Worm (Caenorhabditis elegans): ENCODE results near the gene gst-15.
A peak's percentile ranks its signal among the peaks of the same experiment; 100 is the strongest.

gst-15 gene

ce11 chrII:13593659-13594221 is 19.3 kb downstream of the gst-15 start, which contains the start of gene clec-146:
Gene clec-146, minus strand, starts transcription at chrII:13593774.
- no peak for TF ChIP-seq aly-1 (tag; optimal IDR thresholded peaks at IDR 0.05)
- no peak for TF ChIP-seq F13C5.2 (tag; optimal IDR thresholded peaks at IDR 0.05)
- no peak for TF ChIP-seq tra-4 (tag; optimal IDR thresholded peaks at IDR 0.05)
- no peak for TF ChIP-seq ceh-13 (GFP tag; optimal IDR thresholded peaks at IDR 0.05)
- TF ChIP-seq tbx-11 (GFP tag; IDR thresholded peaks at IDR 0.05), result no peak
- TF ChIP-seq B0310.2 (tag; optimal IDR thresholded peaks at IDR 0.05), result no peak
- TF ChIP-seq hmg-4 (GFP tag; optimal IDR thresholded peaks at IDR 0.05), result no peak

- TF ChIP-seq flt-1 (GFP tag; IDR thresholded peaks at IDR 0.05) (no peak), hmg-4 (GFP tag; optimal IDR thresholded peaks at IDR 0.05) (no peak), scrt-1 (GFP tag; IDR thresholded peaks at IDR 0.05) (no peak), tbx-37 (GFP tag; conservative IDR thresholded peaks at IDR 0.05) (no peak), F13C5.2 (tag; optimal IDR thresholded peaks at IDR 0.05) (no peak), ama-1 (optimal IDR thresholded peaks at IDR 0.05) (no peak), hmbx-1 (tag; optimal IDR thresholded peaks at IDR 0.05) (no peak), ceh-13 (GFP tag; optimal IDR thresholded peaks at IDR 0.05) (no peak), hnd-1 (tag; optimal IDR thresholded peaks at IDR 0.05) (no peak), ets-7 (tag; optimal IDR thresholded peaks at IDR 0.05) (no peak), sea-1 (GFP tag; conservative IDR thresholded peaks at IDR 0.05) (no peak), tbx-11 (GFP tag; IDR thresholded peaks at IDR 0.05) (no peak)
These were observed 22.5 kb downstream of the gst-15 start, which contains the start of gene clec-145 for ce11 chrII:13590461-13590860. Gene clec-145, minus strand, starts transcription at chrII:13590561.

- no peak for TF ChIP-seq sea-1 (GFP tag; conservative IDR thresholded peaks at IDR 0.05)
- TF ChIP-seq tra-4 (tag; optimal IDR thresholded peaks at IDR 0.05), result no peak
- TF ChIP-seq pes-1 (GFP tag; IDR thresholded peaks at IDR 0.05), result no peak
- TF ChIP-seq ceh-36 (tag; optimal IDR thresholded peaks at IDR 0.05), result no peak
- no peak for TF ChIP-seq hmg-4 (GFP tag; optimal IDR thresholded peaks at IDR 0.05)
- no peak for TF ChIP-seq hnd-1 (tag; optimal IDR thresholded peaks at IDR 0.05)
- no peak for TF ChIP-seq tbx-37 (GFP tag; conservative IDR thresholded peaks at IDR 0.05)
- TF ChIP-seq tbx-11 (GFP tag; IDR thresholded peaks at IDR 0.05), result no peak
- no peak for TF ChIP-seq scrt-1 (GFP tag; IDR thresholded peaks at IDR 0.05)
- TF ChIP-seq B0310.2 (tag; optimal IDR thresholded peaks at IDR 0.05), result no peak
These were observed 27.3 kb downstream of the gst-15 start, which contains the start of gene Y48E1B.8 for ce11 chrII:13585655-13586170. Gene Y48E1B.8, plus strand, starts transcription at chrII:13585705.

ce11 chrII:13575018-13575948 is 37.7 kb downstream of the gst-15 start, which contains the start of the genes mrpl-37 and lin-38:
Gene mrpl-37, minus strand, starts transcription at chrII:13575068.
Gene lin-38, plus strand, starts transcription at chrII:13575925.
- TF ChIP-seq scrt-1 (GFP tag; IDR thresholded peaks at IDR 0.05), result no peak
- peak; percentile 28 for TF ChIP-seq hmg-4 (GFP tag; optimal IDR thresholded peaks at IDR 0.05)
- peak; percentile 48 for TF ChIP-seq F13C5.2 (tag; optimal IDR thresholded peaks at IDR 0.05)

- TF ChIP-seq ama-1 (optimal IDR thresholded peaks at IDR 0.05), result no peak
- TF ChIP-seq ets-7 (tag; optimal IDR thresholded peaks at IDR 0.05), result no peak
- TF ChIP-seq ceh-36 (tag; optimal IDR thresholded peaks at IDR 0.05), result no peak
- TF ChIP-seq ceh-13 (GFP tag; optimal IDR thresholded peaks at IDR 0.05), result no peak
- no peak for TF ChIP-seq pes-1 (GFP tag; IDR thresholded peaks at IDR 0.05)
- no peak for TF ChIP-seq scrt-1 (GFP tag; IDR thresholded peaks at IDR 0.05)
- no peak for TF ChIP-seq tra-4 (tag; optimal IDR thresholded peaks at IDR 0.05)
- TF ChIP-seq tbx-37 (GFP tag; conservative IDR thresholded peaks at IDR 0.05), result no peak
- TF ChIP-seq F13C5.2 (tag; optimal IDR thresholded peaks at IDR 0.05), result no peak
- TF ChIP-seq flt-1 (GFP tag; IDR thresholded peaks at IDR 0.05), result no peak
- TF ChIP-seq B0310.2 (tag; optimal IDR thresholded peaks at IDR 0.05), result no peak
These were observed 38.6 kb downstream of the gst-15 start for ce11 chrII:13574395-13574794.

- TF ChIP-seq ama-1 (optimal IDR thresholded peaks at IDR 0.05), result no peak
- TF ChIP-seq ceh-13 (GFP tag; optimal IDR thresholded peaks at IDR 0.05), result no peak
- no peak for TF ChIP-seq scrt-1 (GFP tag; IDR thresholded peaks at IDR 0.05)
- no peak for TF ChIP-seq ceh-36 (tag; optimal IDR thresholded peaks at IDR 0.05)
- no peak for TF ChIP-seq ets-7 (tag; optimal IDR thresholded peaks at IDR 0.05)
- TF ChIP-seq aly-1 (tag; optimal IDR thresholded peaks at IDR 0.05), result no peak
- no peak for TF ChIP-seq hnd-1 (tag; optimal IDR thresholded peaks at IDR 0.05)
These were observed 45.1 kb downstream of the gst-15 start, which contains the start of gene Y48E1B.3 for ce11 chrII:13567871-13568270. Gene Y48E1B.3, minus strand, starts transcription at chrII:13567971.
